Worm (Caenorhabditis elegans) whole organism, midembryonic: ENCODE measurements around the gene K11H12.9.

ENCODE experiments used
- T22C8.4 ChIP-seq: fragments of 200-800 bp; sonication (Bioruptor generic); IDR thresholded peaks from 2 replicates; pipeline ENCODE4 v1.3.6; 2022; ENCODE audit warnings: missing genetic modification characterization, missing compliant biosample characterization
- cog-1 ChIP-seq: sonication (generic microtip); optimal IDR thresholded peaks from 2 replicates; lab custom pipeline; 2016; ENCODE audit warnings: missing genetic modification characterization, missing compliant biosample characterization
- flt-1 ChIP-seq: fragments of 200-800 bp; sonication (Bioruptor generic); IDR thresholded peaks from 2 replicates; pipeline ENCODE4 v1.3.6; 2022; ENCODE audit warnings: missing genetic modification characterization, missing compliant biosample characterization
- klf-2 ChIP-seq: fragments of 200-800 bp; sonication (Bioruptor generic); conservative IDR thresholded peaks from 2 replicates; pipeline ENCODE4 v1.3.6; 2022; ENCODE audit warnings: missing genetic modification reagents, missing genetic modification characterization, missing compliant biosample characterization
- med-1 ChIP-seq: sonication (generic microtip); optimal IDR thresholded peaks from 2 replicates; lab custom pipeline; 2017; ENCODE audit warnings: missing genetic modification characterization, mild to moderate bottlenecking, missing compliant biosample characterization, antibody characterized with exemption, missing genetic modification reagents; ENCODE audit not compliant: insufficient read depth
- ref-1 ChIP-seq: fragments of 200-800 bp; sonication (Bioruptor generic); conservative IDR thresholded peaks from 2 replicates; pipeline ENCODE4 v1.3.6; 2022; ENCODE audit warnings: missing genetic modification reagents, missing genetic modification characterization, missing compliant biosample characterization
- tab-1 ChIP-seq: fragments of 200-800 bp; sonication (Bioruptor generic); IDR thresholded peaks from 2 replicates; pipeline ENCODE4 v1.3.6; 2022; ENCODE audit warnings: missing genetic modification characterization, missing compliant biosample characterization
- ztf-23 ChIP-seq: fragments of 200-800 bp; sonication (Bioruptor generic); IDR thresholded peaks from 2 replicates; pipeline ENCODE4 v1.3.6; 2022; ENCODE audit warnings: missing genetic modification reagents, missing genetic modification characterization, missing compliant biosample characterization
- ztf-29 ChIP-seq: fragments of 200-800 bp; sonication (Bioruptor generic); IDR thresholded peaks from 2 replicates; pipeline ENCODE4 v1.3.6; 2022; ENCODE audit warnings: missing genetic modification reagents, missing genetic modification characterization, missing compliant biosample characterization

The K11H12.9 gene

ce11 chrIV:684748-685147 lies 35.3 kb downstream of the K11H12.9 start:
- TF ChIP-seq T22C8.4 (GFP tag; lab: Robert Waterston, UW) (no peak), ref-1 (GFP tag; lab: Robert Waterston, UW) (no peak), tab-1 (GFP tag; lab: Robert Waterston, UW) (no peak), flt-1 (GFP tag; lab: Robert Waterston, UW) (no peak), med-1 (GFP tag; lab: Kevin White, UChicago) (no peak), ztf-29 (no peak), cog-1 (tag; lab: Kevin White, UChicago) (no peak), klf-2 (no peak), ztf-23 (GFP tag; lab: Robert Waterston, UW) (no peak)

- TF ChIP-seq ztf-29 (no peak), ztf-23 (GFP tag; lab: Robert Waterston, UW) (no peak), klf-2 (no peak), flt-1 (GFP tag; lab: Robert Waterston, UW) (no peak), ref-1 (GFP tag; lab: Robert Waterston, UW) (no peak), cog-1 (tag; lab: Kevin White, UChicago) (no peak), med-1 (GFP tag; lab: Kevin White, UChicago) (no peak), tab-1 (GFP tag; lab: Robert Waterston, UW) (no peak), T22C8.4 (GFP tag; lab: Robert Waterston, UW) (no peak)
These were observed 48.8 kb downstream of the K11H12.9 start, which contains the start of gene Y55F3C.17 for ce11 chrIV:698304-698703. TSS of gene Y55F3C.17 (minus strand) at chrIV:698404.
